Fruit fly (Drosophila melanogaster): ENCODE measurements around the gene CG6005.

- TF ChIP-seq CG7045 (GFP tag; optimal IDR thresholded peaks at IDR 0.05) (no peak), CG12768 (GFP tag; optimal IDR thresholded peaks at IDR 0.05) (no peak), cic (GFP tag; optimal IDR thresholded peaks at IDR 0.05) (no peak), toe (GFP tag; optimal IDR thresholded peaks at IDR 0.05) (no peak), Clk (GFP tag; optimal IDR thresholded peaks at IDR 0.05) (no peak)
These were observed 40.3 kb upstream of the CG6005 start for dm6 chr3R:19064037-19064664.
